Fruit fly (Drosophila melanogaster) whole organism, embryonic: ENCODE data around the gene CG11912.
A peak's percentile ranks its signal among the peaks of the same experiment; 100 is the strongest.

ENCODE experiments used
- ATbp ChIP-seq: fragments of 200-800 bp; sonication (Bioruptor generic); optimal IDR thresholded peaks from 2 replicates; lab custom pipeline; 2017; ENCODE audit warnings: missing biosample characterization, mild to moderate bottlenecking, missing genetic modification characterization, missing genetic modification reagents
- CG10431 ChIP-seq: fragments of 200-800 bp; sonication (Bioruptor generic); optimal IDR thresholded peaks from 3 replicates; lab custom pipeline; 2018; ENCODE audit warnings: missing biosample characterization, mild to moderate bottlenecking, missing genetic modification characterization
- CG10959 ChIP-seq: fragments of 200-800 bp; sonication (Bioruptor generic); IDR thresholded peaks from 2 replicates; pipeline ENCODE4 v1.3.6; 2022; ENCODE audit warnings: missing biosample characterization, missing genetic modification characterization
- CG11247 ChIP-seq: fragments of 200-800 bp; sonication (Bioruptor generic); IDR thresholded peaks from 2 replicates; pipeline ENCODE4 v1.3.6; 2022; ENCODE audit warnings: missing biosample characterization, missing genetic modification characterization
- CG11696 ChIP-seq: fragments of 200-800 bp; sonication (Bioruptor generic); IDR thresholded peaks from 2 replicates; pipeline ENCODE4 v1.3.6; 2022; ENCODE audit warnings: missing biosample characterization, missing genetic modification characterization
- CG12071 ChIP-seq: fragments of 200-800 bp; sonication (Bioruptor generic); optimal IDR thresholded peaks from 3 replicates; lab custom pipeline; 2018; ENCODE audit warnings: missing biosample characterization, mild to moderate bottlenecking, missing genetic modification characterization
- CG12104 ChIP-seq: fragments of 200-800 bp; sonication (Bioruptor generic); optimal IDR thresholded peaks from 3 replicates; lab custom pipeline; 2016; ENCODE audit warnings: missing biosample characterization, missing genetic modification characterization
- CG12744 ChIP-seq: fragments of 200-800 bp; sonication (Bioruptor generic); optimal IDR thresholded peaks from 2 replicates; lab custom pipeline; 2016; ENCODE audit warnings: missing biosample characterization, missing genetic modification characterization
- CG13296 ChIP-seq: fragments of 200-800 bp; sonication (Bioruptor generic); optimal IDR thresholded peaks from 3 replicates; lab custom pipeline; 2018; ENCODE audit warnings: missing biosample characterization, mild to moderate bottlenecking, missing genetic modification characterization
- CG15269 ChIP-seq: fragments of 200-800 bp; sonication (Bioruptor generic); optimal IDR thresholded peaks from 2 replicates; lab custom pipeline; 2018; ENCODE audit warnings: missing biosample characterization, mild to moderate bottlenecking, missing genetic modification characterization, moderate library complexity
- CG16779 ChIP-seq: fragments of 200-800 bp; sonication (Bioruptor generic); IDR thresholded peaks from 2 replicates; pipeline ENCODE4 v1.3.6; 2022; ENCODE audit warnings: missing biosample characterization, missing genetic modification characterization
- CG17359 ChIP-seq: fragments of 200-800 bp; sonication (Bioruptor generic); optimal IDR thresholded peaks from 3 replicates; lab custom pipeline; 2018; ENCODE audit warnings: missing biosample characterization, mild to moderate bottlenecking, missing genetic modification characterization, moderate library complexity
- CG17829 ChIP-seq: fragments of 200-800 bp; optimal IDR thresholded peaks from 2 replicates; lab custom pipeline; 2019; ENCODE audit warnings: missing biosample characterization, mild to moderate bottlenecking, missing genetic modification characterization, moderate library complexity
- CG18011 ChIP-seq: fragments of 200-800 bp; sonication (Bioruptor generic); optimal IDR thresholded peaks from 2 replicates; lab custom pipeline; 2017; ENCODE audit warnings: missing biosample characterization, missing genetic modification characterization, mild to moderate bottlenecking, moderate library complexity, missing genotype
- CG2202 ChIP-seq: fragments of 200-800 bp; sonication (Bioruptor generic); optimal IDR thresholded peaks from 2 replicates; lab custom pipeline; 2018; ENCODE audit warnings: missing biosample characterization, mild to moderate bottlenecking, missing genetic modification characterization
- CG30403 ChIP-seq: fragments of 200-800 bp; sonication (Bioruptor generic); optimal IDR thresholded peaks from 3 replicates; lab custom pipeline; 2016; ENCODE audit warnings: missing biosample characterization, missing genetic modification characterization
- CG30431 ChIP-seq: fragments of 200-800 bp; sonication (Bioruptor generic); optimal IDR thresholded peaks from 2 replicates; lab custom pipeline; 2017; ENCODE audit warnings: missing biosample characterization, missing genetic modification characterization
- CG3163 ChIP-seq: fragments of 200-800 bp; sonication (Bioruptor generic); optimal IDR thresholded peaks from 3 replicates; lab custom pipeline; 2016; ENCODE audit warnings: missing biosample characterization, missing genetic modification characterization
- CG43689 ChIP-seq: fragments of 200-800 bp; sonication (Bioruptor generic); IDR thresholded peaks from 2 replicates; pipeline ENCODE4 v1.3.6; 2022; ENCODE audit warnings: missing biosample characterization, missing genetic modification characterization
- CG4730 ChIP-seq: fragments of 200-800 bp; sonication (Bioruptor generic); IDR thresholded peaks from 2 replicates; pipeline ENCODE4 v1.3.6; 2022; ENCODE audit warnings: missing biosample characterization, missing genetic modification characterization
- CG4820 ChIP-seq: fragments of 200-800 bp; sonication (Bioruptor generic); optimal IDR thresholded peaks from 3 replicates; lab custom pipeline; 2016; ENCODE audit warnings: missing biosample characterization, missing genetic modification characterization
- CG5953 ChIP-seq: fragments of 200-800 bp; sonication (Bioruptor generic); IDR thresholded peaks from 2 replicates; pipeline ENCODE4 v1.3.6; 2022; ENCODE audit warnings: missing biosample characterization, missing genetic modification characterization
- CG6683 ChIP-seq: fragments of 200-800 bp; sonication (Bioruptor generic); optimal IDR thresholded peaks from 2 replicates; lab custom pipeline; 2017; ENCODE audit warnings: missing biosample characterization, mild to moderate bottlenecking, missing genetic modification characterization, missing genetic modification reagents
- CG7271 ChIP-seq: fragments of 200-800 bp; sonication (Bioruptor generic); optimal IDR thresholded peaks from 2 replicates; lab custom pipeline; 2018; ENCODE audit warnings: missing biosample characterization, mild to moderate bottlenecking, missing genetic modification characterization, moderate library complexity
- D ChIP-seq, 2 experiments: fragments of 200-800 bp in 1 of 2; fragments of >200 bp in 1 of 2; sonication (Bioruptor generic) in 1 of 2; optimal IDR thresholded peaks; 2 replicates in 1 of 2; 3 replicates in 1 of 2; lab custom pipeline; 2017; ENCODE audit warnings: mild to moderate bottlenecking in 1 of 2, missing biosample characterization in 1 of 2, missing genetic modification characterization in 1 of 2, missing genetic modification reagents in 1 of 2
- HLHmδ ChIP-seq: fragments of 200-800 bp; sonication (Bioruptor generic); optimal IDR thresholded peaks from 2 replicates; lab custom pipeline; 2018; ENCODE audit warnings: missing biosample characterization, mild to moderate bottlenecking, missing genetic modification characterization, moderate library complexity
- MBD-R2 ChIP-seq: fragments of 200-800 bp; sonication (Bioruptor generic); IDR thresholded peaks from 2 replicates; pipeline ENCODE4 v1.3.6; 2022; ENCODE audit warnings: missing biosample characterization, missing genetic modification characterization
- MESR4 ChIP-seq: fragments of 200-800 bp; sonication (Bioruptor generic); optimal IDR thresholded peaks from 2 replicates; lab custom pipeline; 2018; ENCODE audit warnings: missing biosample characterization, mild to moderate bottlenecking, missing genetic modification characterization, moderate library complexity
- Mrtf ChIP-seq: fragments of 200-800 bp; sonication (Bioruptor generic); IDR thresholded peaks from 3 replicates; pipeline ENCODE4 v1.3.6; 2022; ENCODE audit warnings: missing biosample characterization, missing genetic modification characterization
- NC2β ChIP-seq: fragments of 200-800 bp; sonication (Bioruptor generic); optimal IDR thresholded peaks from 2 replicates; lab custom pipeline; 2016; ENCODE audit warnings: missing biosample characterization, missing genetic modification characterization
- NFAT ChIP-seq: fragments of 200-800 bp; sonication (Bioruptor generic); IDR thresholded peaks from 2 replicates; pipeline ENCODE4 v1.3.6; 2022; ENCODE audit warnings: missing biosample characterization, missing genetic modification characterization
- Optix ChIP-seq: fragments of 200-800 bp; sonication (Bioruptor generic); IDR thresholded peaks from 3 replicates; pipeline ENCODE4 v1.3.6; 2022; ENCODE audit warnings: missing biosample characterization, missing genetic modification characterization
- Ptx1 ChIP-seq: fragments of 200-800 bp; sonication (Bioruptor generic); IDR thresholded peaks from 2 replicates; pipeline ENCODE4 v1.3.6; 2022; ENCODE audit warnings: missing biosample characterization, missing genetic modification characterization
- Ravus ChIP-seq: fragments of 200-800 bp; sonication (Bioruptor generic); IDR thresholded peaks from 2 replicates; pipeline ENCODE4 v1.3.6; 2022; ENCODE audit warnings: missing biosample characterization, missing genetic modification characterization
- Side ChIP-seq: fragments of 200-800 bp; sonication (Bioruptor generic); optimal IDR thresholded peaks from 2 replicates; lab custom pipeline; 2016; ENCODE audit warnings: missing biosample characterization, missing genetic modification characterization
- Taf1 ChIP-seq: fragments of 200-800 bp; sonication (Bioruptor generic); IDR thresholded peaks from 2 replicates; pipeline ENCODE4 v1.3.6; 2022; ENCODE audit warnings: missing biosample characterization, missing genetic modification characterization
- ac ChIP-seq: fragments of 200-800 bp; sonication (Bioruptor generic); optimal IDR thresholded peaks from 3 replicates; lab custom pipeline; 2017; ENCODE audit warnings: missing biosample characterization, mild to moderate bottlenecking, missing genetic modification characterization
- fd3F ChIP-seq: fragments of 200-800 bp; sonication (Bioruptor generic); optimal IDR thresholded peaks from 2 replicates; lab custom pipeline; 2018; ENCODE audit warnings: missing biosample characterization, mild to moderate bottlenecking, missing genetic modification characterization, moderate library complexity
- ftz-f1 ChIP-seq: fragments of 200-800 bp; sonication (Bioruptor generic); optimal IDR thresholded peaks from 2 replicates; lab custom pipeline; 2016; ENCODE audit warnings: missing biosample characterization, missing genetic modification characterization
- fu2 ChIP-seq: fragments of 200-800 bp; sonication (Bioruptor generic); optimal IDR thresholded peaks from 2 replicates; lab custom pipeline; 2016; ENCODE audit warnings: missing biosample characterization, missing genetic modification characterization
- gro ChIP-seq: fragments of 200-800 bp; sonication (Bioruptor generic); optimal IDR thresholded peaks from 2 replicates; lab custom pipeline; 2016; ENCODE audit warnings: missing biosample characterization, missing genetic modification characterization
- her ChIP-seq: fragments of 200-800 bp; sonication (Bioruptor generic); optimal IDR thresholded peaks from 2 replicates; lab custom pipeline; 2016; ENCODE audit warnings: missing biosample characterization, missing genetic modification characterization
- kah ChIP-seq: fragments of 200-800 bp; sonication (Bioruptor generic); optimal IDR thresholded peaks from 2 replicates; lab custom pipeline; 2018; ENCODE audit warnings: missing biosample characterization, mild to moderate bottlenecking, missing genetic modification characterization
- lola ChIP-seq, 3 experiments: fragments of >200 bp in 2 of 3; fragments of 200-800 bp in 1 of 3; sonication (Bioruptor generic) in 1 of 3; optimal IDR thresholded peaks; 2 replicates each; lab custom pipeline; 2017 to 2019; ENCODE audit warnings: missing biosample characterization in 3 of 3, missing genetic modification characterization in 3 of 3, mild to moderate bottlenecking in 1 of 3, moderate library complexity in 1 of 3
- mld ChIP-seq: fragments of 200-800 bp; sonication (Bioruptor generic); IDR thresholded peaks from 3 replicates; pipeline ENCODE4 v1.3.6; 2022; ENCODE audit warnings: missing biosample characterization, missing genetic modification characterization; ENCODE audit not compliant: partially characterized antibody
- org-1 ChIP-seq: fragments of 200-800 bp; sonication (Bioruptor generic); optimal IDR thresholded peaks from 2 replicates; lab custom pipeline; 2017; ENCODE audit warnings: missing biosample characterization, missing genetic modification characterization
- pita ChIP-seq: fragments of 200-800 bp; sonication (Bioruptor generic); optimal IDR thresholded peaks from 2 replicates; lab custom pipeline; 2017; ENCODE audit warnings: missing biosample characterization, mild to moderate bottlenecking, missing genetic modification characterization
- tin ChIP-seq: fragments of 200-800 bp; sonication (Bioruptor generic); optimal IDR thresholded peaks from 3 replicates; lab custom pipeline; 2016; ENCODE audit warnings: missing biosample characterization, missing genetic modification characterization
- vfl ChIP-seq: fragments of 200-800 bp; sonication (Bioruptor generic); optimal IDR thresholded peaks from 2 replicates; lab custom pipeline; 2016; ENCODE audit warnings: missing biosample characterization, missing genetic modification characterization
- wor ChIP-seq: fragments of 200-800 bp; sonication (Bioruptor generic); IDR thresholded peaks from 2 replicates; pipeline ENCODE4 v1.3.6; 2022; ENCODE audit warnings: missing biosample characterization, missing genetic modification characterization
- zf30C ChIP-seq: fragments of 200-800 bp; sonication (Bioruptor generic); optimal IDR thresholded peaks from 3 replicates; lab custom pipeline; 2018; ENCODE audit warnings: missing biosample characterization, mild to moderate bottlenecking, missing genetic modification characterization

The CG11912 gene

dm6 chr2L:305646-306045 is 13.4 kb downstream of the CG11912 start, which contains the start of gene Plc21C (continued):
- TF ChIP-seq MESR4 (GFP tag; lab: Kevin White, UChicago) = peak; percentile 46
- no peak for TF ChIP-seq CG4730
- peak; percentile 42 for TF ChIP-seq vfl (GFP tag; lab: Kevin White, UChicago)
- TF ChIP-seq wor = no peak
- peak; percentile 43 for TF ChIP-seq CG3163 (GFP tag; lab: Kevin White, UChicago)
- TF ChIP-seq CG30431 (GFP tag; lab: Kevin White, UChicago) = no peak
- TF ChIP-seq Side (GFP tag; lab: Kevin White, UChicago) = peak; percentile 24
- TF ChIP-seq CG15269 = peak; percentile 35
- TF ChIP-seq org-1 (GFP tag; lab: Kevin White, UChicago) = no peak
- no peak for TF ChIP-seq mld (GFP tag; lab: Robert Waterston, UW)
- 0 out of 2 replicates have a peak, but pooled peaks have one; percentile 29 for TF ChIP-seq NFAT
- peak; percentile 7 for TF ChIP-seq CG4820 (GFP tag; lab: Kevin White, UChicago)
- TF ChIP-seq CG12744 (GFP tag; lab: Kevin White, UChicago) = no peak
- no peak for TF ChIP-seq CG5953 (GFP tag; lab: Robert Waterston, UW)
- no peak for TF ChIP-seq Optix
- TF ChIP-seq Mrtf (GFP tag; lab: Robert Waterston, UW) = no peak
- no peak for TF ChIP-seq CG7271
- TF ChIP-seq CG13296 (GFP tag; lab: Kevin White, UChicago) = no peak
- no peak for TF ChIP-seq CG6683 (GFP tag; lab: Kevin White, UChicago)
- TF ChIP-seq CG17829 (tag; lab: Kevin White, UChicago) = peak; percentile 69
- peak in 1 of 3 experiments; percentile 22 for TF ChIP-seq lola (GFP tag; optimal IDR thresholded peaks at IDR 0.05; lab: Kevin White, UChicago)
- no peak for TF ChIP-seq kah
- no peak for TF ChIP-seq CG2202 (tag; lab: Kevin White, UChicago)
- TF ChIP-seq CG18011 (GFP tag; lab: Kevin White, UChicago) = peak; percentile 100
- no peak for TF ChIP-seq HLHmδ (GFP tag; lab: Kevin White, UChicago)
- no peak for TF ChIP-seq CG12104 (GFP tag; lab: Kevin White, UChicago)
- peak; percentile 42 for TF ChIP-seq gro (GFP tag; lab: Kevin White, UChicago)
- peak; percentile 42 for TF ChIP-seq tin
- TF ChIP-seq NC2β (GFP tag; lab: Kevin White, UChicago) = peak; percentile 67
- no peak for TF ChIP-seq CG16779 (GFP tag; lab: Robert Waterston, UW)
- 0 out of 2 replicates have a peak, but pooled peaks have one; percentile 6 for TF ChIP-seq CG11247 (GFP tag; lab: Robert Waterston, UW)
- TF ChIP-seq Taf1 (GFP tag; lab: Robert Waterston, UW) = no peak
- TF ChIP-seq CG43689 (GFP tag; lab: Robert Waterston, UW) = no peak
- no peak for TF ChIP-seq fd3F (GFP tag; lab: Kevin White, UChicago)
- no peak for TF ChIP-seq ac (GFP tag; lab: Kevin White, UChicago)
- TF ChIP-seq ftz-f1 (GFP tag; lab: Kevin White, UChicago) = peak; percentile 16
- no peak for TF ChIP-seq CG17359 (tag; lab: Kevin White, UChicago)
- TF ChIP-seq ATbp (GFP tag; lab: Kevin White, UChicago) = no peak
- peak; percentile 32; the same call in 1 of the 2 replicates for TF ChIP-seq Ptx1
- peak; percentile 64 for TF ChIP-seq MBD-R2 (GFP tag; lab: Robert Waterston, UW)
- no peak for TF ChIP-seq CG11696 (GFP tag; lab: Robert Waterston, UW)
- peak; percentile 52 for TF ChIP-seq CG30403
- TF ChIP-seq fu2 (GFP tag; lab: Kevin White, UChicago) = peak; percentile 53
- peak; percentile 93 for TF ChIP-seq her (GFP tag; lab: Kevin White, UChicago)
- no peak for TF ChIP-seq CG10431 (GFP tag; lab: Kevin White, UChicago)
- no peak for TF ChIP-seq D (optimal IDR thresholded peaks at IDR 0.05; lab: Kevin White, UChicago)
- TF ChIP-seq D (GFP tag; optimal IDR thresholded peaks at IDR 0.05; lab: Kevin White, UChicago) = no peak
- TF ChIP-seq CG10959 (GFP tag; lab: Robert Waterston, UW) = no peak
- TF ChIP-seq Ravus (GFP tag; lab: Robert Waterston, UW) = no peak
- TF ChIP-seq CG12071 (GFP tag; lab: Kevin White, UChicago) = no peak
- TF ChIP-seq zf30C (GFP tag; lab: Kevin White, UChicago) = no peak
- TF ChIP-seq pita = no peak
